Worm (Caenorhabditis elegans) whole organism, young adult: Measurements from ENCODE around the gene cyp-13A7.

ENCODE experiments used
- akir-1 ChIP-seq: fragments of 200-800 bp; sonication (Bioruptor generic); optimal IDR thresholded peaks from 2 replicates; lab custom pipeline; 2018; ENCODE audit warnings: mild to moderate bottlenecking, missing genetic modification characterization, moderate library complexity, missing compliant biosample characterization
- ceh-58 ChIP-seq: fragments of 200-800 bp; sonication (Bioruptor generic); IDR thresholded peaks from 2 replicates; pipeline ENCODE4 v1.3.6; 2022; ENCODE audit warnings: missing genetic modification characterization, missing compliant biosample characterization
- efl-1 ChIP-seq: fragments of 150-350 bp; optimal IDR thresholded peaks from 2 replicates; lab custom pipeline; 2014; ENCODE audit warnings: missing biosample characterization, missing genetic modification reagents, missing genetic modification characterization
- egl-18 ChIP-seq: fragments of 200-800 bp; sonication (Bioruptor generic); IDR thresholded peaks from 2 replicates; pipeline ENCODE4 v1.3.6; 2022; ENCODE audit warnings: missing genetic modification reagents, missing genetic modification characterization, missing compliant biosample characterization
- hmg-20 ChIP-seq: fragments of 200-800 bp; sonication (Bioruptor generic); IDR thresholded peaks from 2 replicates; pipeline ENCODE4 v1.3.6; 2022; ENCODE audit warnings: missing genetic modification reagents, missing genetic modification characterization, missing compliant biosample characterization
- let-607 ChIP-seq, 2 experiments: fragments of 200-800 bp in 1 of 2; sonication (Bioruptor generic) in 1 of 2; sonication (generic microtip) in 1 of 2; optimal IDR thresholded peaks; 2 replicates each; lab custom pipeline; 2016 to 2018; ENCODE audit warnings: mild to moderate bottlenecking in 2 of 2, missing compliant biosample characterization in 2 of 2, missing genetic modification characterization in 2 of 2, moderate library complexity in 2 of 2, missing genotype in 1 of 2
- mes-4 ChIP-seq: sonication (generic microtip); optimal IDR thresholded peaks from 2 replicates; lab custom pipeline; 2016; ENCODE audit warnings: missing genotype, missing genetic modification characterization, missing compliant biosample characterization
- nfya-1 ChIP-seq: sonication (generic microtip); optimal IDR thresholded peaks from 2 replicates; lab custom pipeline; 2017; ENCODE audit warnings: antibody characterized with exemption, missing compliant biosample characterization, missing genetic modification characterization, borderline replicate concordance; ENCODE audit not compliant: insufficient read depth
- sea-2 ChIP-seq: fragments of 200-800 bp; sonication (Bioruptor generic); IDR thresholded peaks from 2 replicates; pipeline ENCODE4 v1.3.6; 2022; ENCODE audit warnings: missing genetic modification characterization, missing compliant biosample characterization
- snpc-4 ChIP-seq, 5 experiments: fragments of 150-350 bp in 1 of 5; sonication (generic microtip) in 4 of 5; optimal IDR thresholded peaks; 2 replicates each; lab custom pipeline; 2014 to 2018; ENCODE audit warnings: missing genetic modification characterization in 5 of 5, missing biosample characterization in 3 of 5, antibody characterized with exemption in 2 of 5, mild to moderate bottlenecking in 2 of 5, missing compliant biosample characterization in 2 of 5, missing genotype in 2 of 5, moderate library complexity in 2 of 5, missing genetic modification reagents in 1 of 5
- unc-130 ChIP-seq: sonication (generic microtip); optimal IDR thresholded peaks from 2 replicates; lab custom pipeline; 2016; ENCODE audit warnings: missing genetic modification reagents, missing genetic modification characterization, missing compliant biosample characterization
- unc-62 ChIP-seq: fragments of 150-350 bp; optimal IDR thresholded peaks from 2 replicates; lab custom pipeline; 2014; ENCODE audit warnings: missing biosample characterization, missing genetic modification reagents, missing genetic modification characterization
- ztf-3 ChIP-seq: fragments of 200-800 bp; sonication (Bioruptor generic); optimal IDR thresholded peaks from 2 replicates; lab custom pipeline; 2018; ENCODE audit warnings: mild to moderate bottlenecking, missing genetic modification characterization, missing compliant biosample characterization
- ztf-6 ChIP-seq: fragments of 200-800 bp; sonication (Bioruptor generic); IDR thresholded peaks from 2 replicates; pipeline ENCODE4 v1.3.6; 2022; ENCODE audit warnings: missing genetic modification reagents, missing genetic modification characterization, missing compliant biosample characterization

- TF ChIP-seq ztf-6 (GFP tag; lab: Robert Waterston, UW) (no peak), unc-130 (GFP tag; lab: Kevin White, UChicago) (no peak), efl-1 (GFP tag; lab: Kevin White, UChicago) (no peak), ztf-3 (no peak), let-607 (tag; optimal IDR thresholded peaks at IDR 0.05; lab: Kevin White, UChicago) (no peak), mes-4 (tag; lab: Kevin White, UChicago) (no peak), sea-2 (GFP tag; lab: Robert Waterston, UW) (no peak), ceh-58 (GFP tag; lab: Robert Waterston, UW) (no peak), egl-18 (GFP tag; lab: Robert Waterston, UW) (no peak), hmg-20 (GFP tag; lab: Robert Waterston, UW) (no peak), snpc-4 (GFP tag; optimal IDR thresholded peaks at IDR 0.05; lab: Kevin White, UChicago) (no peak), snpc-4 (tag; optimal IDR thresholded peaks at IDR 0.05; lab: Kevin White, UChicago) (no peak), akir-1 (no peak), unc-62 (GFP tag; lab: Kevin White, UChicago) (no peak), nfya-1 (tag; lab: Kevin White, UChicago) (no peak)
These were observed 4.1 kb downstream of the cyp-13A7 start, which contains the start of gene cyp-13A8 for ce11 chrII:9807519-9807972.
